Fruit fly (Drosophila melanogaster) whole organism, embryonic: ENCODE data around the gene CG5639.

ENCODE experiments used
- ATbp ChIP-seq: fragments of 200-800 bp; sonication (Bioruptor generic); optimal IDR thresholded peaks from 2 replicates; lab custom pipeline; 2017; ENCODE audit warnings: missing biosample characterization, mild to moderate bottlenecking, missing genetic modification characterization, missing genetic modification reagents
- Abd-B ChIP-seq: fragments of 200-800 bp; sonication (Bioruptor generic); optimal IDR thresholded peaks from 2 replicates; lab custom pipeline; 2018; ENCODE audit warnings: missing biosample characterization, mild to moderate bottlenecking, missing genetic modification characterization, moderate library complexity
- Ada2b ChIP-seq: fragments of 200-800 bp; sonication (Bioruptor generic); IDR thresholded peaks from 2 replicates; pipeline ENCODE4 v1.3.6; 2022; ENCODE audit warnings: missing biosample characterization, missing genetic modification characterization
- Antp ChIP-seq: fragments of 200-800 bp; sonication (Bioruptor generic); optimal IDR thresholded peaks from 3 replicates; lab custom pipeline; 2016; ENCODE audit warnings: missing biosample characterization, missing genetic modification characterization
- Bdp1 ChIP-seq: fragments of 200-800 bp; sonication (Bioruptor generic); optimal IDR thresholded peaks from 3 replicates; lab custom pipeline; 2016; ENCODE audit warnings: missing biosample characterization, missing genetic modification characterization
- CG11696 ChIP-seq: fragments of 200-800 bp; sonication (Bioruptor generic); IDR thresholded peaks from 2 replicates; pipeline ENCODE4 v1.3.6; 2022; ENCODE audit warnings: missing biosample characterization, missing genetic modification characterization
- CG11723 ChIP-seq: fragments of 200-800 bp; sonication (Bioruptor generic); optimal IDR thresholded peaks from 2 replicates; lab custom pipeline; 2017; ENCODE audit warnings: missing biosample characterization, mild to moderate bottlenecking, missing genetic modification characterization
- CG12071 ChIP-seq: fragments of 200-800 bp; sonication (Bioruptor generic); optimal IDR thresholded peaks from 3 replicates; lab custom pipeline; 2018; ENCODE audit warnings: missing biosample characterization, mild to moderate bottlenecking, missing genetic modification characterization
- CG12219 ChIP-seq: fragments of 200-800 bp; sonication (Bioruptor generic); optimal IDR thresholded peaks from 3 replicates; lab custom pipeline; 2018; ENCODE audit warnings: missing biosample characterization, mild to moderate bottlenecking, missing genetic modification characterization
- CG12391 ChIP-seq: fragments of 200-800 bp; sonication (Bioruptor generic); optimal IDR thresholded peaks from 3 replicates; lab custom pipeline; 2018; ENCODE audit warnings: missing biosample characterization, mild to moderate bottlenecking, missing genetic modification characterization, moderate library complexity
- CG12744 ChIP-seq: fragments of 200-800 bp; sonication (Bioruptor generic); optimal IDR thresholded peaks from 2 replicates; lab custom pipeline; 2016; ENCODE audit warnings: missing biosample characterization, missing genetic modification characterization
- CG13287 ChIP-seq: fragments of 200-800 bp; sonication (Bioruptor generic); IDR thresholded peaks from 2 replicates; pipeline ENCODE4 v1.3.6; 2022; ENCODE audit warnings: missing biosample characterization, missing genetic modification characterization; ENCODE audit not compliant: partially characterized antibody
- CG13894 ChIP-seq: fragments of 200-800 bp; sonication (Bioruptor generic); optimal IDR thresholded peaks from 3 replicates; lab custom pipeline; 2018; ENCODE audit warnings: missing biosample characterization, mild to moderate bottlenecking, missing genetic modification characterization, moderate library complexity
- CG14050 ChIP-seq: fragments of 200-800 bp; sonication (Bioruptor generic); IDR thresholded peaks from 3 replicates; pipeline ENCODE4 v1.3.6; 2022; ENCODE audit warnings: missing biosample characterization, missing genetic modification characterization
- CG14441 ChIP-seq: fragments of 200-800 bp; sonication (Bioruptor generic); IDR thresholded peaks from 2 replicates; pipeline ENCODE4 v1.3.6; 2022; ENCODE audit warnings: missing biosample characterization, missing genetic modification characterization
- CG1603 ChIP-seq: fragments of 200-800 bp; sonication (Bioruptor generic); optimal IDR thresholded peaks from 2 replicates; lab custom pipeline; 2019; ENCODE audit warnings: missing biosample characterization, mild to moderate bottlenecking, missing genetic modification characterization, moderate library complexity
- CG16813 ChIP-seq: fragments of 200-800 bp; sonication (Bioruptor generic); IDR thresholded peaks from 3 replicates; pipeline ENCODE4 v1.3.6; 2022; ENCODE audit warnings: missing biosample characterization, missing genetic modification characterization; ENCODE audit not compliant: partially characterized antibody
- CG16815 ChIP-seq: fragments of 200-800 bp; sonication (Bioruptor generic); optimal IDR thresholded peaks from 3 replicates; lab custom pipeline; 2017; ENCODE audit warnings: missing biosample characterization, mild to moderate bottlenecking, missing genetic modification characterization
- CG1832 ChIP-seq: fragments of 200-800 bp; sonication (Bioruptor generic); optimal IDR thresholded peaks from 2 replicates; lab custom pipeline; 2017; ENCODE audit warnings: missing biosample characterization, mild to moderate bottlenecking, missing genetic modification characterization, inconsistent platforms
- CG18599 ChIP-seq: fragments of 200-800 bp; sonication (Bioruptor generic); optimal IDR thresholded peaks from 3 replicates; lab custom pipeline; 2017; ENCODE audit warnings: missing biosample characterization, missing genetic modification characterization, mild to moderate bottlenecking, moderate library complexity, missing genetic modification reagents
- CG30431 ChIP-seq: fragments of 200-800 bp; sonication (Bioruptor generic); optimal IDR thresholded peaks from 2 replicates; lab custom pipeline; 2017; ENCODE audit warnings: missing biosample characterization, missing genetic modification characterization
- CG31441 ChIP-seq: fragments of 200-800 bp; sonication (Bioruptor generic); IDR thresholded peaks from 2 replicates; pipeline ENCODE4 v1.3.6; 2022; ENCODE audit warnings: missing biosample characterization, missing genetic modification characterization
- CG32772 ChIP-seq: fragments of 200-800 bp; sonication (Bioruptor generic); IDR thresholded peaks from 2 replicates; pipeline ENCODE4 v1.3.6; 2022; ENCODE audit warnings: missing biosample characterization, missing genetic modification characterization
- CG4707 ChIP-seq: fragments of 200-800 bp; sonication (Bioruptor generic); optimal IDR thresholded peaks from 2 replicates; lab custom pipeline; 2018; ENCODE audit warnings: missing biosample characterization, mild to moderate bottlenecking, missing genetic modification characterization, moderate library complexity
- CG4730 ChIP-seq: fragments of 200-800 bp; sonication (Bioruptor generic); IDR thresholded peaks from 2 replicates; pipeline ENCODE4 v1.3.6; 2022; ENCODE audit warnings: missing biosample characterization, missing genetic modification characterization
- CG7271 ChIP-seq: fragments of 200-800 bp; sonication (Bioruptor generic); optimal IDR thresholded peaks from 2 replicates; lab custom pipeline; 2018; ENCODE audit warnings: missing biosample characterization, mild to moderate bottlenecking, missing genetic modification characterization, moderate library complexity
- CG9609 ChIP-seq: fragments of 200-800 bp; sonication (Bioruptor generic); optimal IDR thresholded peaks from 3 replicates; lab custom pipeline; 2016; ENCODE audit warnings: missing biosample characterization, missing genetic modification characterization
- CG9817 ChIP-seq: fragments of 200-800 bp; sonication (Bioruptor generic); optimal IDR thresholded peaks from 2 replicates; lab custom pipeline; 2018; ENCODE audit warnings: missing biosample characterization, mild to moderate bottlenecking, missing genetic modification characterization, moderate library complexity
- Chrac-16 ChIP-seq: fragments of 200-800 bp; sonication (Bioruptor generic); optimal IDR thresholded peaks from 3 replicates; lab custom pipeline; 2016; ENCODE audit warnings: missing biosample characterization, missing genetic modification characterization
- E2f2 ChIP-seq: fragments of 200-800 bp; sonication (Bioruptor generic); IDR thresholded peaks from 2 replicates; pipeline ENCODE4 v1.3.6; 2022; ENCODE audit warnings: missing biosample characterization, missing genetic modification characterization
- Eip74EF ChIP-seq, 2 experiments: fragments of 200-800 bp in 1 of 2; fragments of >200 bp in 1 of 2; sonication (Bioruptor generic) in 1 of 2; optimal IDR thresholded peaks; 2 replicates each; lab custom pipeline; 2017 to 2019; ENCODE audit warnings: missing biosample characterization in 2 of 2, missing genetic modification characterization in 2 of 2, mild to moderate bottlenecking in 1 of 2, moderate library complexity in 1 of 2
- Kr ChIP-seq: fragments of 200-800 bp; sonication (Bioruptor generic); optimal IDR thresholded peaks from 2 replicates; lab custom pipeline; 2017; ENCODE audit warnings: missing biosample characterization, mild to moderate bottlenecking, missing genetic modification characterization
- Side ChIP-seq: fragments of 200-800 bp; sonication (Bioruptor generic); optimal IDR thresholded peaks from 2 replicates; lab custom pipeline; 2016; ENCODE audit warnings: missing biosample characterization, missing genetic modification characterization
- Tbp ChIP-seq: fragments of >200 bp; optimal IDR thresholded peaks from 2 replicates; lab custom pipeline; 2018; ENCODE audit warnings: missing biosample characterization, missing genetic modification characterization
- bcd ChIP-seq: fragments of 200-800 bp; sonication (Bioruptor generic); optimal IDR thresholded peaks from 2 replicates; lab custom pipeline; 2017; ENCODE audit warnings: missing biosample characterization, mild to moderate bottlenecking, missing genetic modification characterization
- br ChIP-seq: fragments of >200 bp; optimal IDR thresholded peaks from 2 replicates; lab custom pipeline; 2017
- cad ChIP-seq: fragments of >200 bp; optimal IDR thresholded peaks from 2 replicates; lab custom pipeline; 2017; ENCODE audit warnings: missing biosample characterization, missing genetic modification characterization
- caup ChIP-seq: fragments of 200-800 bp; sonication (Bioruptor generic); optimal IDR thresholded peaks from 3 replicates; lab custom pipeline; 2017; ENCODE audit warnings: missing biosample characterization, mild to moderate bottlenecking, missing genetic modification characterization, moderate library complexity; ENCODE audit not compliant: severe bottlenecking
- emc ChIP-seq: fragments of 200-800 bp; sonication (Bioruptor generic); optimal IDR thresholded peaks from 2 replicates; lab custom pipeline; 2016; ENCODE audit warnings: missing biosample characterization, missing genetic modification characterization
- fd96Cb ChIP-seq: fragments of 200-800 bp; sonication (Bioruptor generic); optimal IDR thresholded peaks from 2 replicates; lab custom pipeline; 2018; ENCODE audit warnings: missing biosample characterization, mild to moderate bottlenecking, missing genetic modification characterization, moderate library complexity
- her ChIP-seq: fragments of 200-800 bp; sonication (Bioruptor generic); optimal IDR thresholded peaks from 2 replicates; lab custom pipeline; 2016; ENCODE audit warnings: missing biosample characterization, missing genetic modification characterization
- insv ChIP-seq, 2 experiments: fragments of 200-800 bp; sonication (Bioruptor generic); optimal IDR thresholded peaks; 3 replicates each; lab custom pipeline; 2016 to 2018; ENCODE audit warnings: missing biosample characterization in 2 of 2, missing genetic modification characterization in 2 of 2
- jumu ChIP-seq: fragments of 200-800 bp; sonication (Bioruptor generic); optimal IDR thresholded peaks from 3 replicates; lab custom pipeline; 2016; ENCODE audit warnings: missing biosample characterization, missing genetic modification characterization
- klu ChIP-seq: fragments of 200-800 bp; sonication (Bioruptor generic); IDR thresholded peaks from 2 replicates; pipeline ENCODE4 v1.3.6; 2022; ENCODE audit warnings: missing biosample characterization, missing genetic modification characterization
- kni ChIP-seq: fragments of 200-800 bp; sonication (Bioruptor generic); optimal IDR thresholded peaks from 3 replicates; lab custom pipeline; 2017; ENCODE audit warnings: mild to moderate bottlenecking, missing biosample characterization, missing genetic modification reagents, missing genetic modification characterization
- pb ChIP-seq: fragments of 200-800 bp; sonication (Bioruptor generic); optimal IDR thresholded peaks from 3 replicates; lab custom pipeline; 2016; ENCODE audit warnings: missing biosample characterization, missing genetic modification characterization
- peb ChIP-seq: fragments of 200-800 bp; sonication (Bioruptor generic); IDR thresholded peaks from 2 replicates; pipeline ENCODE4 v1.3.6; 2022; ENCODE audit warnings: missing biosample characterization, missing genetic modification characterization
- tin ChIP-seq: fragments of 200-800 bp; sonication (Bioruptor generic); optimal IDR thresholded peaks from 3 replicates; lab custom pipeline; 2016; ENCODE audit warnings: missing biosample characterization, missing genetic modification characterization
- toy ChIP-seq: fragments of 200-800 bp; sonication (Bioruptor generic); IDR thresholded peaks from 2 replicates; pipeline ENCODE4 v1.3.6; 2022; ENCODE audit warnings: missing biosample characterization, missing genetic modification characterization
- tup ChIP-seq: fragments of 200-800 bp; sonication (Bioruptor generic); optimal IDR thresholded peaks from 2 replicates; lab custom pipeline; 2016; ENCODE audit warnings: missing biosample characterization, mild to moderate bottlenecking, missing genetic modification characterization, moderate library complexity

The CG5639 gene

dm6 chr3R:27581263-27581868, 14.6 kb downstream of the CG5639 start:
- TF ChIP-seq Abd-B (GFP tag; lab: Kevin White, UChicago) (no peak), Chrac-16 (GFP tag; lab: Kevin White, UChicago) (peak; percentile 35), jumu (peak; percentile 52), peb (GFP tag; lab: Robert Waterston, UW) (no peak), CG32772 (GFP tag; lab: Robert Waterston, UW) (no peak), Eip74EF (GFP tag; optimal IDR thresholded peaks at IDR 0.05; lab: Kevin White, UChicago) (peak in 1 of 2 experiments; percentile 68), tin (GFP tag; lab: Kevin White, UChicago) (peak; percentile 24), caup (GFP tag; lab: Kevin White, UChicago) (peak; percentile 64), CG13287 (GFP tag; lab: Robert Waterston, UW) (no peak), CG4707 (GFP tag; lab: Kevin White, UChicago) (peak; percentile 67), CG14050 (GFP tag; lab: Robert Waterston, UW) (no peak), Tbp (GFP tag; lab: Kevin White, UChicago) (no peak), CG1832 (GFP tag; lab: Kevin White, UChicago) (peak; percentile 79), CG4730 (no peak), CG9817 (tag; lab: Kevin White, UChicago) (peak; percentile 24), CG11696 (GFP tag; lab: Robert Waterston, UW) (no peak), emc (GFP tag; lab: Kevin White, UChicago) (peak; percentile 16), CG16815 (GFP tag; lab: Kevin White, UChicago) (no peak), tup (no peak), pb (GFP tag; lab: Kevin White, UChicago) (no peak), CG9609 (GFP tag; lab: Kevin White, UChicago) (peak; percentile 3), CG7271 (tag; lab: Kevin White, UChicago) (peak; percentile 41), Side (GFP tag; lab: Kevin White, UChicago) (peak; percentile 46), E2f2 (GFP tag; lab: Robert Waterston, UW) (no peak), Ada2b (GFP tag; lab: Robert Waterston, UW) (no peak), ATbp (GFP tag; lab: Kevin White, UChicago) (peak; percentile 65), br (lab: Kevin White, UChicago) (no peak), CG18599 (GFP tag; lab: Kevin White, UChicago) (peak; percentile 89), CG31441 (GFP tag; lab: Robert Waterston, UW) (no peak), CG12219 (GFP tag; lab: Kevin White, UChicago) (peak; percentile 77), Kr (GFP tag; lab: Kevin White, UChicago) (no peak), insv (GFP tag; optimal IDR thresholded peaks at IDR 0.05; lab: Kevin White, UChicago) (no peak), Antp (GFP tag; lab: Kevin White, UChicago) (peak; percentile 43), CG13894 (tag; lab: Kevin White, UChicago) (peak; percentile 20), Bdp1 (GFP tag; lab: Kevin White, UChicago) (peak; percentile 34), CG12744 (GFP tag; lab: Kevin White, UChicago) (no peak), klu (no peak), CG16813 (GFP tag; lab: Robert Waterston, UW) (no peak), her (GFP tag; lab: Kevin White, UChicago) (peak; percentile 42), CG14441 (GFP tag; lab: Robert Waterston, UW) (no peak), CG30431 (GFP tag; lab: Kevin White, UChicago) (no peak), kni (GFP tag; lab: Kevin White, UChicago) (no peak), CG12391 (tag; lab: Kevin White, UChicago) (peak; percentile 62), toy (GFP tag; lab: Robert Waterston, UW) (no peak), bcd (peak; percentile 5), CG12071 (GFP tag; lab: Kevin White, UChicago) (peak; percentile 87), CG11723 (GFP tag; lab: Kevin White, UChicago) (no peak), fd96Cb (tag; lab: Kevin White, UChicago) (peak; percentile 5), CG1603 (tag; lab: Kevin White, UChicago) (peak; percentile 75), cad (GFP tag; lab: Kevin White, UChicago) (no peak)
